Fruit fly (Drosophila melanogaster): Measurements from ENCODE around the gene Pep.

The Pep gene

DNA sequence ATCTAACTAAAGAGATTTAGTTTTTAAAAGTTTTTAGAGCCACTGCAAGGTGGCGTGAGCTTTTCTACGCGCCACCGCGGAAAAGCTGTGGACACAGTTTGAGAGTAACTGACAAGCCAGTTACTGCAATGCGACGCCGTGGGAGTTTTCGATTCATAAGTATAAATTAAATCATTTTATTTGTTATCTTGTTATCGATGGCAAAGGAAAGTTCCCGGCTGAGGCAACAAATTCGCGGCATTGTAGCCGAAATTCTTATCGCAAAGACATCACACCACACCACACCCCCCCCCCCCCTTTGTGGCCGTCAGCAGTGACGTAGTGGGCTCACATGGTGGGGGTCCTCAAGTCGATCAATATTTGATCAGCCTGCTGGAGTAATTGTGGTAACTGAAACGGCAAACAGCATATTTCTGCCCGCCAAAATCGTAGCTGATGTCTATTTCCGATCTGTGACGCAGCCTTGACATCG, 11.0 kb upstream of the Pep start:
- no peak for TF ChIP-seq CG17801 (GFP tag; optimal IDR thresholded peaks at IDR 0.05; ENCODE audit: partially characterized antibody)

DNA sequence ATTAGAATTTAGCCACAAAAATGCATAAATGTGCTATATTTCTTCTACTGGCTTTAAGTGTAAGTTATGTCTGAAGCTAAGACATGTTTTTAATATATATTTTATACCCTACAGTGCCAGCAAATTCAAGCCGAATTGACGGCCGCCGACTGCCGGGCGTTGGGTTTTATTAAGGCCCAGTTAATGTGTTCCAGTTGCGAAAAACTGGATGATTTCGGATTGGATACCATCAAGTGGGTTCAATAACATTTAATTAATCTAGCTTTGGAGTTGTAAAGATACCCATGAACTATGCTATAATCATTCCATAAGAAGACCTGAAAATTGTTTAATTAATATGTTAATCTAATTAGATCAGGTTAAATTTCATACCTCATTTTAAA, 9.8 kb upstream of the Pep start:
- no peak for TF ChIP-seq CG17801 (GFP tag; optimal IDR thresholded peaks at IDR 0.05; ENCODE audit: partially characterized antibody)

DNA sequence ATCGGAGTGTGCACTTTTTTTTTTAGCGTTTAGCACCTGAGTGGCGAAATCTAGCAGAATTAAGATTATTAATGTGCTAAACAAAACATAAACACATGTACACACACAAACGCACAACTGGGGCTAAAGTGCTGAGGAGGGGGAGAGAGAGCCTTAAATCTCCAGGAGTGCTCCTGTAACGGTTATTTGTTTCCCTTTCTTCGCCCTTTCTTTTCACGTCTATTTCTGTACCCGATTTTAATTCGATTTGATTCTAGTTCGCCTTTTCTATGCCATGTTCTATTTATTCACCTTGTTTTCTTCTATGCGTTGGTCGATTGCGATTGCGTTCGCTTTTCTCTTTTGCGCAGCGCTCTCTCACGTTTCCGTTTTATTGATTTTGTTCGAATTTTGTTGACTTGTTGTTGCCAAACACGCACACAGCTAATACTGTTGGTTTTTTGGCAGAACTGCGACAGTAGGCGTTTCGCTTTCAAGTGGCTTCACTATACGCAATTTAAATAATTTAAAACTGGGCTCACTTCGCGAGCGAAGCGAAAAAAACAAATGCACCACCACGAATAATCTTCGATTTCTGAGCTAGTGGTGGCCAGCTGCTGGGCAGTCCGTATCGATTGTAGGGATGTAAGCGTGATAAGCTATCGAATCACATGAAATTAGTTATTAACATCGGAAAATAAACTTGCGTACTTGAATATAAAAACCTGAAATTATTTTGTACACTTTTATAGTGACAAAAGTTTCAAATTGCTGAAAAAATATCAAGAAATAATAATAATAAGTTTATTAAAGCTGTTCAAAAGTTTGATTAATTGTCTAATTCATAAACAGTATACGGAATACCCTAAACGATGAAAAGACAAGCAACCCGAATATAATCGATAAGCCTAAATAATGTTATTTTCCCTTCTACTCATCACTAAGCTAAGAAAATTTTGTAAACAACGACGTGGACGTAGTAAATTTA, 9.1 kb upstream of the Pep start, which contains the start of the genes Krn, Ndfip and CG7484:
TSS of gene Krn (minus strand) at position 580 of the 967 bp plus-strand sequence.
TSS of gene Ndfip (minus strand) at position 580 of the 967 bp plus-strand sequence.
TSS of gene CG7484 (plus strand) at position 917 of the 967 bp plus-strand sequence.
- TF ChIP-seq CG17801 (GFP tag; optimal IDR thresholded peaks at IDR 0.05; ENCODE audit: partially characterized antibody), result peak; percentile 93

DNA sequence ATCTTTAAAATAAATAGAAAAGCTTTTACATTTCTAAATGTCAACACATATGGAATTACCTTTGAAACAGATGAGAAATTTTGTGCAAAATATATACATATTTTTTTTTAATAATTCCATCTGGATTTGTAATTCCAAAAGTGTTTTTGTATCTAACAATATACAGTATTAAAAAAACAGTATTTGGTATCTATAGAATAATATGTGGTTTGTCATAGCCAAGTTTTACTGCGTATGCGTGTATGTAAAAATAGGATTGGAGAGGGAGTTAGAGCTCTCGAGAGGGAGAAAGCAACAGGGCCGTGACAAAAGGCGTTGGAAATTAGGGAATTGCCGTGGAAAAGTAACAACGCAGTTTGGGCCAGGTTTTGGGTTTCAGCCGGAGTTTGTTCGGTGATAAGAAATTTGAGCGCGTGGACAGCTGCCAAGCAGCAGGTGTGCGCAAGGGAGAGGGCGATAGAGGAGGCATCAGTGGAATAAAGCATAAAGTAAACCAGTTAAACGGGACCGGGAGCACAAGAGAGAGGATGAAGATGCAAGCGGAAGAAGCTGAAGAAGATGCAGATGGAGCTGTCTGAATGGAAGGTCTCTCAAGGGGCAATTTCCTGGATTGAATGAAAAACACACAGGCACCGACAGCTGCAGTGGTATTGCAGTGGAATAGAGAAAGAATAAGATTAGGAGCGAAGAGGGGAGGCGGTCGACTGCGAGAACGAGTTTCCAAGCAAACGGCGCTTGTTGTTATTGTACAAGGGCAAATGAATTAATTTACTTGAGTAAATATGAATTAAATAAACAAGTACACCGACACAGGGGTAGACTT, 8.3 kb upstream of the Pep start:
- TF ChIP-seq CG17801 (GFP tag; optimal IDR thresholded peaks at IDR 0.05; ENCODE audit: partially characterized antibody), result no peak

DNA sequence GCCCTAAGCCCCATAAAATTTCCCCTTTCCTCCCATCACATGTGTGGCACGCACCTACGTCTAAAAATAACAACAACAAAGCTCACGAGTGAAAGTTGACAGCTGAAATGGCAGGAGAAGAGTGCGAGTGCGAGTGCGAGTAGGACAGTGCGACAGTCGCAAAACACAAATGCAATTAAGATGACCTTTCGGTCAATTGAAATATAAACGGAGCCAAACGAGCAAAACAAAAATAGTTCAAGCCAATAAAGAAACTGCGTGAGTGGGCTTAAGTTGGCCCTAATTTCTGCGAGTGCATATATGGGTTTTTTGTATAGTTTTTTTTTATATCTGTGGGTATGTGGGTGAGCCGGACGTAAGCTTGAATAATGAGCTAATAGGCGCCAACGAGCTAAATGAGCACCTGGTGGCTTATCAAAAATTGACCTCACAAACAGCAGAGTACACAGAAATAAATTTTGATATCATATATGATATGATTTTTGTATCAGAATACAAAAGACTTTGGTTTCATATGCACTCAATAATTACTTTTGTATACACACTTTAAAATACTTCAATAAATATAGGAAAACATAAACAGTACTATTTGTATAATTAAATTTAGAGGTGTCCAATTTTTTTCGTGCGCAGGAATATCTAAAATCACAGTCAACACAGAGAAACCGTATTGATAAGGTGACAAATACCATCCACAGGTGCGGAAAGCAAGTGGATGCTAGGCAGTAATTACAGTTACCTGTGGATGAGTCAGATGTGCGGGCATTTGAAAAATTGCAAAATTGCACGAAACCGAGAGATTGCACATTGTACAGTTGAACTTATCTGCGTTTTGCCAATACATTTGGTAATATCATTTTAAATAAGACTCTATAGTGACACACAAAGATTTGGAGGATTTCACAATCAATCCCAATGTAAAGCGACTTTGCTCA, 7.1 kb upstream of the Pep start:
- no peak for TF ChIP-seq CG17801 (GFP tag; optimal IDR thresholded peaks at IDR 0.05; ENCODE audit: partially characterized antibody)

DNA sequence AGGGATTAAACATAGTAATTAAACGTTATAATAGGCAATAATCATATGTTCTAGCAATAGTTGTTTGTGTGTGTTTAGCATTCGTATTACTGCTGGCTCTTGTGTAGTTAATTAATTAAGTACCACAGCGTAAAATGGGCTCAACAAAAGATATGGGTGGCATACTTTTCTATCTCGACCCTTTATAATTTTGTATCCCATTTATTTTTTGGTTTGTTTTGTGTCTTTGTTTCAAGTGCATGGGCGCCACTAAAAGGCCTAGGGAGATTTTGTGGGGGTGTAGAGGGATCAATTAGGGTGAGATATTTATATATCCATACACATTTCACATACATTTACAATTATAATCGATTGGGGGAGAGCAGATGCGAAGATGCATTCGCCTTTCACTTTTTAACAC, 2.7 kb upstream of the Pep start:
- no peak for TF ChIP-seq CG17801 (GFP tag; optimal IDR thresholded peaks at IDR 0.05; ENCODE audit: partially characterized antibody)

DNA sequence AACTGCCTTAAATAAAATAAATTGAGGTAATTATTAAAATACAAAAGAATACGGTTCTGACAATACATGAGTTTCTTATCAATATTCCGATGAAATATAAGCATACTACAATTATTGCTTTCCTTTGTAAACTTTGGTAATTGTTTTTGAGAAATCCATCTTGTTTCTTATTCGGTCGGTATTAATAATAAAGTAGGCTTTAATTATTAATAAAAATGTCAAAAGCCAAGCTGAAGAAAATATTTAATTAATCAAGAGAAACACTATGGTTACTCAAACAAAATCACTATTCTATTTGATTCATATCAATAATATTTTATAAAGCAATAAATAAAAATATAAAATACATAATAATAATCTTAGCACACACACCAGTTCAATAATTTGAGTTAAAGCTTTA, 1.8 kb upstream of the Pep start, which contains the start of gene CG43085:
TSS of gene CG43085 (minus strand) at position 101 of the 400 bp plus-strand sequence.
- no peak for TF ChIP-seq CG17801 (GFP tag; optimal IDR thresholded peaks at IDR 0.05; ENCODE audit: partially characterized antibody)

DNA sequence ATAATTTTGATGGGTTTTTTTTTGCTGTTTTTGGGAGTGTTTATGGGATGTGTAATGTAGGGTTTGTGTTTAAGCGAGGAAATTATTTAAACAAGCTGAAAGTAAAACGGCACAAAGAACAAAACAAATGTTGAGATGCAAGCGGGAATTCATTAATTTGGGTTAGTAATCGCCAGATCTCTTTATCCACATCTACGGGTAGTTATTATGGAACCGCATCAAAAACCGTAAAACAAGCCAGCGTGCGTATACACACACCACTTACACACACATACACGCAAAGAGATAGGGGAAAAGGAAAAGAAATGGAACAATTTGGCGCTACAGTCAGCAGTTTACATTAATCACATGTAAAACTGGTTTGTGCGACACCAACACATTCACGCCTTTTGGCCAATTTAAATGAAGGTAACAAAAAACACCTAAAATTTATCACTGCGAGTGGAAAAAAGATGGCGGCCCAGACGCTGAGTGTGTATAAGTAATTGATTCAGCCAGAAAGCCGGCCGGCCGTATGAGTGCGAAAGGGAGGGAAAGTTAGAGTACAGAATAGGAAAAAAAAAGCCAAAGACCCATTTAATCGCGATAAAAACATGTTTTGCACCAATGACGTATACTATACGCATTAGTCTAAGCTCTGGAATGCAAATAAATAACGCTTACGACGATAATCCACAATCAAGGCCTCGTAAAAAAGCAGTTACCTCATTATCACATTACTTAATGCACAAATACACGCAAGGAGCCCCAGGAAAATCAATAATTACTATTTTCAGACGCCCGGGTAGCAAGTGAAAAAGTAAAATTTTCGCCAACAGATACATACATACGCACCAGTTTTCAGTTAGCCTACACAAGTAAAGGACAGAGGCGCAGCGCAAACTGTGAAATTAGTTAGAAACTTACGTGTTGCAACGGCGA, 591 bp downstream of the Pep start:
- peak; percentile 12 for TF ChIP-seq CG17801 (GFP tag; optimal IDR thresholded peaks at IDR 0.05; ENCODE audit: partially characterized antibody)

DNA sequence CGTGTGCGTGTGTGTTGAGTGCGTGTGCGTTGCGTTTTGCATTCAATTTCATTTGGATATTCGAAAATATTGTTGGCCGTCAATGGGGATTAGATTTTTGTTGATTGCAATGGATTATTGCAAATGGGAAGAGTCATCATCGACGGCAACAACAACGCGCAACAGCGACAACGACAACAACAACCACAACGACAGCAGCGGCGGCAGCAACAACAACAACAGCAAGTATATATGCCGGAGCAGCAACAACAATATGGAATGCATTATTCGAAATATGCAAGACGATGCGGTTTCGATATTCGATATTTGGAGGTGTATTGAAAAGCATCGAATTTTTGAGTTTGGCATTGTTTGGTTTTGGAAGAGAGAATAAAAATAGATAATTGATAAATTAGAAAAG, 2.8 kb downstream of the Pep start:
- TF ChIP-seq CG17801 (GFP tag; optimal IDR thresholded peaks at IDR 0.05; ENCODE audit: partially characterized antibody), result no peak

DNA sequence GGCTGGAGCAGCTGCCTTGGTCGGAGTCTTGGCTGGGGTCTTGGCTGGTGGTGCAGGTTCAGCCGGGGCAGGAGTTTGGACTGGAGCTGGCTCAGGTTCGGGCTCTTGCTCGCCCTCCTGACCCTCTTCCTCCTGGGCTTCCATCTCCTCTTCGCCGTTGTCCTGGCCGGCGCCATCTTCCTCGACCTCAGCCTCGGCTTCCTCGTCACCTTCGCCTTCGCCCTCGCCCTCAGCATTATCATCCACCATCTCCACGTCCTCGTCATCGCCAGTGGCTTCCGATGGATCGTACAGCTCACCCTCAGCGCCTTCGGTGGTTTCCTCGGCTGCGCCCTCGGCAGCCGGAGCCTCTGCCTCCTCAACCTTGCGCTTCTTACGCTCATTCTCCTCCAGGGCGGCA, 6.2 kb downstream of the Pep start:
- TF ChIP-seq CG17801 (GFP tag; optimal IDR thresholded peaks at IDR 0.05; ENCODE audit: partially characterized antibody), result no peak

DNA sequence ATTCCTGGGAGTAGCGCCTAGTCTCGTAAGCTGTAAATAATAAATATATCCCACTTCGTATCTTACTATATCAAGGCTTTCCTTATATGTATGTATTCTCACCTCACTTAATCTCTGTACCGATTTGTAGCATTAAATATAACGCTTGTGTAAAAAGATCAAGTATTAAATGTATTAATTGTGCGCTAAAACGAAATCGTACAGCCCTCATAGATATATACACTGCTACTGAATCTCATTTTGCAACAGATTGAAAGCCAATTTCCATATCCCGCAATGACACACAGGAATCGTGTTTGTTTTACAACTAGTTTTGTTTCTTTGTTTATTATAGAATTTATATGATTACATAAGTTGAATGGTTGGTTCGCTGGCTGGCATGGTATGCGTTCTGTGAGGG, 7.0 kb downstream of the Pep start:
- no peak for TF ChIP-seq CG17801 (GFP tag; optimal IDR thresholded peaks at IDR 0.05; ENCODE audit: partially characterized antibody)

DNA sequence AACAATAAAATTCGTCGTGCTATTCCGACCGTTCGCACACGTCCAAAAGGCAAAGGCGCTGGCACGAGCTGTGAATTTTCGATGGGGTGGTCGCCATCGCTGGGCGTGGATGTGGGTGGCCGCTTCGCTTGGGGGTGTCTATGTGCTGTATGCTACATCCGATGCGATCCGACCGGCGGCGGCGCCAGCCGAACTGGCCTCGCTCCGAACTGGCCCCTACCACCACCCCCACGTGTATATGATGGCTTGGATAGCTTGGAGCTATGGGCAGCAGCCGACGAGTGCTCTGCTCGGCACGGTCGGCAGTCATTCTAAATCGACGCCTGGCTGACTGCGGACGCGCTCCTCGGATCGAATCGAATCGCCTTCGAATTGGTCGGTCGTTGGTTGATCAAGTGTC, 11.7 kb downstream of the Pep start, which contains the start of gene CG7497:
TSS of gene CG7497 (plus strand) at position 308 of the 400 bp plus-strand sequence.
- TF ChIP-seq CG17801 (GFP tag; optimal IDR thresholded peaks at IDR 0.05; ENCODE audit: partially characterized antibody), result no peak

DNA sequence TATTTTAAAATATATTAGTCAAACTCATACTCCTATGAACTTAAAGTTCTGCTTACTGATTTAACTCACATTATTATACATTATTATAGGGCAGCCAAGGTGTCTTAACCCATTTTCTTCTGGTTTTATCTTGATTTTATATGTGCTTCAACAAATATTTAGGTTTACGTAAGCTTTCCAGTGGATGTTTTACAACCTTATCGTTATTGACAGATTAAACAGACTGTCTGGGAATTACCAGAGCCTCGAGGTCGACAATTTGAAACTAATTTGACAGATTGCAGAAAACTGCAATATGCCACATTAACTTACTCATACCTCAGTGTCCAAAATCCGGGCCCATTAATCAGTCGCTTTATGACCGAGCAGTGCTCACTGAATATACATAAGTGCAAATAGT, 13.6 kb downstream of the Pep start:
- no peak for TF ChIP-seq CG17801 (GFP tag; optimal IDR thresholded peaks at IDR 0.05; ENCODE audit: partially characterized antibody)

Data from ovary, adult (tissue).